Worm (Caenorhabditis elegans): ENCODE results near the gene F28F9.3.

The F28F9.3 gene

DNA sequence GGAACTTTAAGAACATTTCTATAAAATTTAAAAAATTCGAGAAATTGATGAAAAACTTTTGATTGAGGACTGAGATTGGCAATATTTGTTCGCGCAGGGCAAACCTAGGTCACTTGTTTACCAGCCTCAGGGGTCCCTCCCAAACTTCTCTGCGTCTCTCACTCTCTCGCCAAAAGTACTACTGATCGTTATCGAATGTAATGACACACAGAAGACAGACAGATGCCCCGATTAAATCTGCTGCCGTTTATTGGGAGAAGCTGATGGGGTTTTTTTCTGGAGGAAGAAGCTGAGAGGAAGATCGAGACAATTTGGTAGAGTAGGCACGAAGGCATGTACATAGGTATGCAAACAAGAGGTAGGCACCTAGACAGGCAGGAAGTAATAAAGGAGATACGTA, 1.3 kb upstream of the F28F9.3 start:
- TF ChIP-seq F13H6.1 (tag; optimal IDR thresholded peaks at IDR 0.05) (no peak), crh-2 (tag; optimal IDR thresholded peaks at IDR 0.05) (no peak), nhr-25 (tag; optimal IDR thresholded peaks at IDR 0.05) (no peak), nhr-10 (tag; optimal IDR thresholded peaks at IDR 0.05) (no peak), lsy-2 (tag; optimal IDR thresholded peaks at IDR 0.05) (no peak), skn-1 (tag; optimal IDR thresholded peaks at IDR 0.05) (no peak), egl-27 (tag; optimal IDR thresholded peaks at IDR 0.05) (no peak), nhr-23 (tag; optimal IDR thresholded peaks at IDR 0.05) (no peak), nhr-12 (tag; optimal IDR thresholded peaks at IDR 0.05) (no peak), alr-1 (tag; optimal IDR thresholded peaks at IDR 0.05) (no peak), aly-2 (tag; optimal IDR thresholded peaks at IDR 0.05) (no peak), sma-9 (GFP tag; optimal IDR thresholded peaks at IDR 0.05) (no peak), sma-9 (tag; optimal IDR thresholded peaks at IDR 0.05) (no peak), zag-1 (tag; optimal IDR thresholded peaks at IDR 0.05) (no peak), ZK546.5 (tag; optimal IDR thresholded peaks at IDR 0.05) (no peak), nhr-77 (tag; optimal IDR thresholded peaks at IDR 0.05) (no peak), ztf-11 (tag; optimal IDR thresholded peaks at IDR 0.05) (no peak), dmd-4 (tag; optimal IDR thresholded peaks at IDR 0.05) (no peak), nhr-11 (tag; optimal IDR thresholded peaks at IDR 0.05) (no peak), nhr-21 (tag; optimal IDR thresholded peaks at IDR 0.05) (no peak)

ce11 chrIV:3827724-3828123, 1.0 kb downstream of the F28F9.3 start:
- no peak for TF ChIP-seq skn-1 (tag; optimal IDR thresholded peaks at IDR 0.05)
- no peak for TF ChIP-seq ama-1 (optimal IDR thresholded peaks at IDR 0.05)
- peak; percentile 16 for TF ChIP-seq blmp-1 (tag; optimal IDR thresholded peaks at IDR 0.05; ENCODE audit: insufficient read depth)
- no peak for TF ChIP-seq F13H6.1 (tag; optimal IDR thresholded peaks at IDR 0.05)
- no peak for TF ChIP-seq nhr-21 (tag; optimal IDR thresholded peaks at IDR 0.05)
- TF ChIP-seq nhr-237 (tag; optimal IDR thresholded peaks at IDR 0.05): no peak
- no peak for TF ChIP-seq dmd-4 (tag; optimal IDR thresholded peaks at IDR 0.05)
- no peak for TF ChIP-seq nhr-129 (tag; optimal IDR thresholded peaks at IDR 0.05)
- no peak for TF ChIP-seq unc-55 (GFP tag; optimal IDR thresholded peaks at IDR 0.05)

DNA sequence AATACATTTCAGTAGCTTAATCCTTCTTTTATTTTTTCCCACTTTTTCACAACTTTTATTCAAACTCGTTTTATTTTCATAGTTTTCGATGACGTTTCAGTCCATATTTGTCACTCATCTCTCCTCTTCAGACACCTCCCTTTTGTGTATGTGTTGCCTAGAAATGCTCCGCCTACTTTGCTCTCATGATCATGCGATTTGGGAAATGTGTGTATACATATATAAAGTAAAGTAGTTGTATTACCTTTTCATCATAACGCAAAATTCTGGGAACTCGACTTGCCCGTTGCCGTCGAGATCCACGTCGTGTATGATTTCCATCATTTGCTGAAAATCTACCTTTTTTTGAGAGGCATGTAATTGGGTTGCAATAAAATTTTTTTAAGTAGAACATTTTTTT, 5.3 kb downstream of the F28F9.3 start:
- TF ChIP-seq ZK546.5 (tag; optimal IDR thresholded peaks at IDR 0.05) (no peak), blmp-1 (tag; optimal IDR thresholded peaks at IDR 0.05; ENCODE audit: insufficient read depth) (no peak), aly-2 (tag; optimal IDR thresholded peaks at IDR 0.05) (no peak), lin-11 (tag; optimal IDR thresholded peaks at IDR 0.05) (no peak), Y55F3AM.14 (GFP tag; optimal IDR thresholded peaks at IDR 0.05) (no peak), crh-2 (tag; optimal IDR thresholded peaks at IDR 0.05) (no peak)

- no peak for TF ChIP-seq lsy-2 (tag; optimal IDR thresholded peaks at IDR 0.05)
- TF ChIP-seq elt-1 (tag; optimal IDR thresholded peaks at IDR 0.05): no peak
- no peak for TF ChIP-seq sma-3 (GFP tag; optimal IDR thresholded peaks at IDR 0.05)
- TF ChIP-seq unc-62 (GFP tag; optimal IDR thresholded peaks at IDR 0.05): no peak
- TF ChIP-seq ztf-4 (tag; optimal IDR thresholded peaks at IDR 0.05): no peak
- no peak for TF ChIP-seq dmd-4 (tag; optimal IDR thresholded peaks at IDR 0.05)
- no peak for TF ChIP-seq fos-1 (tag; optimal IDR thresholded peaks at IDR 0.05)
- no peak for TF ChIP-seq nhr-12 (tag; optimal IDR thresholded peaks at IDR 0.05)
- TF ChIP-seq nhr-21 (tag; optimal IDR thresholded peaks at IDR 0.05): no peak
- no peak for TF ChIP-seq ceh-82 (tag; optimal IDR thresholded peaks at IDR 0.05)
- TF ChIP-seq nhr-10 (tag; optimal IDR thresholded peaks at IDR 0.05): no peak
- no peak for TF ChIP-seq crh-2 (tag; optimal IDR thresholded peaks at IDR 0.05)
- no peak for TF ChIP-seq aly-2 (tag; optimal IDR thresholded peaks at IDR 0.05)
- no peak for TF ChIP-seq elt-3 (tag; optimal IDR thresholded peaks at IDR 0.05)
- no peak for TF ChIP-seq sma-9 (GFP tag; optimal IDR thresholded peaks at IDR 0.05)
- TF ChIP-seq sma-9 (tag; optimal IDR thresholded peaks at IDR 0.05): no peak
- no peak for TF ChIP-seq nhr-77 (tag; optimal IDR thresholded peaks at IDR 0.05)
- TF ChIP-seq ama-1 (optimal IDR thresholded peaks at IDR 0.05): no peak
Measured at ce11 chrIV:3833778-3834177, 7.1 kb downstream of the F28F9.3 start.

DNA sequence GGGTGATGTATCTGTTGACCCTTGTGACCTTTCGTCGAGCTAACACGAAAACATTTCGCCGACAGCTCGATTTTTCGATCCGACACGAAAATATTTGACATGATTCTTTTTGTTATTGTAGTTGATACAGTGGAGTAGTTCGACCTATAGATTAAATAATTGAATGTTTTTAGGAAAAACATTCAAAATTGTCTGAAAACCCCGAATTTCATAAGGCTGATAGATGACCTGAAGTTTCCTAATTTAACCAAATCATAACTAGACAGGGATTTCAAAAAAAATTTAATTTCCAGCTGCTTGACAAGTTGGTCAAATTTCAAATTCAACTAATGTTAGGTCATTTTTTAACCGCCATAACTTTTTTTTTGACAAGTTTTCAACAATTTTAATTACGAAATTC, 8.4 kb downstream of the F28F9.3 start, which contains the start of gene cal-3:
Gene cal-3 (minus strand): TSS at position 101 of the 400 bp plus-strand sequence.
- no peak for TF ChIP-seq ztf-1 (GFP tag; conservative IDR thresholded peaks at IDR 0.05)
- no peak for TF ChIP-seq skn-1 (tag; optimal IDR thresholded peaks at IDR 0.05)
- no peak for TF ChIP-seq lin-11 (tag; optimal IDR thresholded peaks at IDR 0.05)
- TF ChIP-seq Y55F3AM.14 (GFP tag; optimal IDR thresholded peaks at IDR 0.05): no peak
- TF ChIP-seq zag-1 (tag; optimal IDR thresholded peaks at IDR 0.05): no peak
- no peak for TF ChIP-seq nhr-237 (tag; optimal IDR thresholded peaks at IDR 0.05)
- no peak for TF ChIP-seq crh-2 (tag; optimal IDR thresholded peaks at IDR 0.05)
- no peak for TF ChIP-seq dmd-4 (tag; optimal IDR thresholded peaks at IDR 0.05)
- TF ChIP-seq R02D3.7 (tag; optimal IDR thresholded peaks at IDR 0.05): no peak
- no peak for TF ChIP-seq gmeb-1 (tag; optimal IDR thresholded peaks at IDR 0.05)
- no peak for TF ChIP-seq ztf-4 (tag; optimal IDR thresholded peaks at IDR 0.05)
- TF ChIP-seq mdl-1 (tag; optimal IDR thresholded peaks at IDR 0.05): no peak
- TF ChIP-seq mab-5 (tag; optimal IDR thresholded peaks at IDR 0.05): no peak
- TF ChIP-seq unc-39 (tag; optimal IDR thresholded peaks at IDR 0.05): no peak
- TF ChIP-seq ceh-82 (tag; optimal IDR thresholded peaks at IDR 0.05): no peak
- no peak for TF ChIP-seq alr-1 (tag; optimal IDR thresholded peaks at IDR 0.05)
- no peak for TF ChIP-seq sma-9 (GFP tag; optimal IDR thresholded peaks at IDR 0.05)
- no peak for TF ChIP-seq sma-9 (tag; optimal IDR thresholded peaks at IDR 0.05)
